Worm (Caenorhabditis elegans): ENCODE results near the gene tbx-32.

DNA sequence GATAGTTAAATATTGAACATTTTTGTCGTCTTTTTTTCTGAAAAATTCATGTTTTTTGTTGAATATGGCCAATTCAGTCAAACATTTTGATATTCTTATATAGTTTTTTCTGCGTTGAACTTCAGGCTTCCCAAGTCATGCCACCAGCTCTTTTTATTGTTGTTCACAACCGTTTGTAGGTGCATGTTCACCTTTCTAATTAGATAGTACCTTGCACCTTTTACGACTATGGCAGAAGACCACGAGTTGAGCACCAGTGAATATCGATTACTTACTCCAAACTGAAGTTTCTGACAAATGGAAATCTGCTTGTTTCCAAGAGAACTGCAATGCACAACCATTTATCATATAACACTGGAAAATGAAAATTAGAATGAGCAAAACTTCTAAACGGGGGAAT is 20.6 kb downstream of the tbx-32 start:
- TF ChIP-seq fkh-10 (GFP tag; optimal IDR thresholded peaks at IDR 0.05) = no peak
- TF ChIP-seq lin-13 (GFP tag; optimal IDR thresholded peaks at IDR 0.05) = no peak
- no peak for TF ChIP-seq egl-27 (tag; optimal IDR thresholded peaks at IDR 0.05)
- TF ChIP-seq blmp-1 (tag; optimal IDR thresholded peaks at IDR 0.05) = no peak
- no peak for TF ChIP-seq dpl-1 (GFP tag; optimal IDR thresholded peaks at IDR 0.05)
- no peak for TF ChIP-seq nhr-77 (tag; optimal IDR thresholded peaks at IDR 0.05)
- no peak for TF ChIP-seq grh-1 (GFP tag; IDR thresholded peaks at IDR 0.05)
- no peak for TF ChIP-seq hlh-17 (GFP tag; optimal IDR thresholded peaks at IDR 0.05; ENCODE audit: borderline replicate concordance)
- TF ChIP-seq mep-1 (tag; optimal IDR thresholded peaks at IDR 0.05) = no peak
- no peak for TF ChIP-seq jun-1 (tag; optimal IDR thresholded peaks at IDR 0.05)
- no peak for TF ChIP-seq aly-2 (tag; optimal IDR thresholded peaks at IDR 0.05)

All from whole organism, L1 larva.